Worm (Caenorhabditis elegans) whole organism, L2 larva: ENCODE data around the gene dot-1.5.

Experiments
- F13H6.1 ChIP-seq: sonication (generic microtip); optimal IDR thresholded peaks from 2 replicates; lab custom pipeline; 2016; ENCODE audit warnings: missing genetic modification characterization, missing compliant biosample characterization
- R02D3.7 ChIP-seq: fragments of 150-350 bp; optimal IDR thresholded peaks from 2 replicates; lab custom pipeline; 2014; ENCODE audit warnings: missing biosample characterization, missing genetic modification characterization
- Y55F3AM.14 ChIP-seq: fragments of 200-800 bp; sonication (Bioruptor generic); optimal IDR thresholded peaks from 2 replicates; lab custom pipeline; 2018; ENCODE audit warnings: mild to moderate bottlenecking, missing genetic modification characterization, missing compliant biosample characterization
- ZK546.5 ChIP-seq: sonication (generic microtip); optimal IDR thresholded peaks from 2 replicates; lab custom pipeline; 2017; ENCODE audit warnings: missing biosample characterization, missing genetic modification characterization
- alr-1 ChIP-seq: fragments of 150-350 bp; optimal IDR thresholded peaks from 2 replicates; lab custom pipeline; 2014; ENCODE audit warnings: missing biosample characterization, missing genetic modification characterization
- aly-2 ChIP-seq: fragments of 150-350 bp; optimal IDR thresholded peaks from 2 replicates; lab custom pipeline; 2014; ENCODE audit warnings: missing biosample characterization, missing genetic modification characterization
- ceh-16 ChIP-seq: fragments of 150-350 bp; optimal IDR thresholded peaks from 2 replicates; lab custom pipeline; 2014; ENCODE audit warnings: missing biosample characterization, missing genetic modification characterization
- ceh-82 ChIP-seq: fragments of 150-350 bp; optimal IDR thresholded peaks from 2 replicates; lab custom pipeline; 2014; ENCODE audit warnings: missing biosample characterization, missing genetic modification characterization
- crh-2 ChIP-seq: sonication (generic microtip); optimal IDR thresholded peaks from 2 replicates; lab custom pipeline; 2017; ENCODE audit warnings: missing biosample characterization, missing genetic modification characterization
- egl-27 ChIP-seq: sonication (generic microtip); optimal IDR thresholded peaks from 3 replicates; lab custom pipeline; 2017; ENCODE audit warnings: missing biosample characterization, missing genetic modification reagents, missing genetic modification characterization
- elt-1 ChIP-seq: fragments of 150-350 bp; optimal IDR thresholded peaks from 2 replicates; lab custom pipeline; 2014; ENCODE audit warnings: missing biosample characterization, missing genetic modification characterization
- elt-3 ChIP-seq: sonication (generic microtip); optimal IDR thresholded peaks from 2 replicates; lab custom pipeline; 2017; ENCODE audit warnings: missing biosample characterization, missing genetic modification characterization
- gmeb-1 ChIP-seq: fragments of 150-350 bp; optimal IDR thresholded peaks from 2 replicates; lab custom pipeline; 2014; ENCODE audit warnings: missing biosample characterization, missing genetic modification characterization
- lin-13 ChIP-seq: fragments of 150-350 bp; optimal IDR thresholded peaks from 2 replicates; lab custom pipeline; 2014; ENCODE audit warnings: missing biosample characterization, missing genetic modification reagents, missing genetic modification characterization
- lin-39 ChIP-seq: fragments of 150-350 bp; optimal IDR thresholded peaks from 2 replicates; lab custom pipeline; 2014; ENCODE audit warnings: missing biosample characterization, missing genetic modification reagents, missing genetic modification characterization
- mab-5 ChIP-seq: fragments of 150-350 bp; optimal IDR thresholded peaks from 2 replicates; lab custom pipeline; 2014; ENCODE audit warnings: missing biosample characterization, missing genetic modification characterization
- mbf-1 ChIP-seq: sonication (generic microtip); optimal IDR thresholded peaks from 2 replicates; lab custom pipeline; 2017; ENCODE audit warnings: missing biosample characterization, missing genetic modification characterization
- mdl-1 ChIP-seq, 2 experiments: fragments of 150-350 bp in 1 of 2; sonication (generic microtip) in 1 of 2; optimal IDR thresholded peaks; 2 replicates each; lab custom pipeline; 2017; ENCODE audit warnings: missing biosample characterization in 2 of 2, missing genetic modification characterization in 2 of 2
- nhr-11 ChIP-seq: fragments of 150-350 bp; optimal IDR thresholded peaks from 2 replicates; lab custom pipeline; 2014; ENCODE audit warnings: missing biosample characterization, missing genetic modification characterization
- nhr-12 ChIP-seq: fragments of 150-350 bp; optimal IDR thresholded peaks from 2 replicates; lab custom pipeline; 2014; ENCODE audit warnings: missing biosample characterization, missing genetic modification characterization
- nhr-129 ChIP-seq: fragments of 150-350 bp; optimal IDR thresholded peaks from 2 replicates; lab custom pipeline; 2014; ENCODE audit warnings: missing biosample characterization, missing genetic modification characterization
- nhr-237 ChIP-seq: fragments of 150-350 bp; optimal IDR thresholded peaks from 2 replicates; lab custom pipeline; 2014; ENCODE audit warnings: missing biosample characterization, missing genetic modification characterization
- nhr-25 ChIP-seq: fragments of 150-350 bp; sonication (generic microtip); optimal IDR thresholded peaks from 3 replicates; lab custom pipeline; 2014; ENCODE audit warnings: missing biosample characterization, missing genetic modification characterization
- nhr-6 ChIP-seq: fragments of 150-350 bp; optimal IDR thresholded peaks from 2 replicates; lab custom pipeline; 2014; ENCODE audit warnings: missing biosample characterization, missing genetic modification characterization
- nhr-77 ChIP-seq: fragments of 150-350 bp; optimal IDR thresholded peaks from 2 replicates; lab custom pipeline; 2014; ENCODE audit warnings: missing biosample characterization, missing genetic modification characterization
- peb-1 ChIP-seq: fragments of 150-350 bp; optimal IDR thresholded peaks from 2 replicates; lab custom pipeline; 2014; ENCODE audit warnings: missing biosample characterization, missing genetic modification characterization
- sem-4 ChIP-seq: fragments of 150-350 bp; optimal IDR thresholded peaks from 2 replicates; lab custom pipeline; 2014; ENCODE audit warnings: missing biosample characterization, missing genetic modification reagents, missing genetic modification characterization
- skn-1 ChIP-seq: sonication (generic microtip); optimal IDR thresholded peaks from 2 replicates; lab custom pipeline; 2017; ENCODE audit warnings: missing biosample characterization, missing genetic modification characterization
- sma-3 ChIP-seq: sonication (generic microtip); optimal IDR thresholded peaks from 2 replicates; lab custom pipeline; 2016; ENCODE audit warnings: missing genetic modification reagents, missing genetic modification characterization, missing compliant biosample characterization
- snpc-4 ChIP-seq: fragments of 150-350 bp; optimal IDR thresholded peaks from 2 replicates; lab custom pipeline; 2014; ENCODE audit warnings: missing biosample characterization, missing genetic modification characterization
- unc-55 ChIP-seq: fragments of 150-350 bp; sonication (generic microtip); optimal IDR thresholded peaks from 3 replicates; lab custom pipeline; 2014; ENCODE audit warnings: missing biosample characterization, missing genetic modification reagents, missing genetic modification characterization
- unc-62 ChIP-seq: fragments of 150-350 bp; optimal IDR thresholded peaks from 2 replicates; lab custom pipeline; 2014; ENCODE audit warnings: missing biosample characterization, missing genetic modification reagents, missing genetic modification characterization
- zag-1 ChIP-seq: fragments of 150-350 bp; optimal IDR thresholded peaks from 2 replicates; lab custom pipeline; 2014; ENCODE audit warnings: missing biosample characterization, missing genetic modification characterization
- ztf-1 ChIP-seq: fragments of 200-800 bp; sonication (Bioruptor generic); conservative IDR thresholded peaks from 2 replicates; pipeline ENCODE4 v1.3.6; 2022; ENCODE audit warnings: missing genetic modification characterization, missing compliant biosample characterization
- ztf-11 ChIP-seq: sonication (generic microtip); optimal IDR thresholded peaks from 2 replicates; lab custom pipeline; 2017; ENCODE audit warnings: missing biosample characterization, missing genetic modification characterization

Gene dot-1.5

DNA sequence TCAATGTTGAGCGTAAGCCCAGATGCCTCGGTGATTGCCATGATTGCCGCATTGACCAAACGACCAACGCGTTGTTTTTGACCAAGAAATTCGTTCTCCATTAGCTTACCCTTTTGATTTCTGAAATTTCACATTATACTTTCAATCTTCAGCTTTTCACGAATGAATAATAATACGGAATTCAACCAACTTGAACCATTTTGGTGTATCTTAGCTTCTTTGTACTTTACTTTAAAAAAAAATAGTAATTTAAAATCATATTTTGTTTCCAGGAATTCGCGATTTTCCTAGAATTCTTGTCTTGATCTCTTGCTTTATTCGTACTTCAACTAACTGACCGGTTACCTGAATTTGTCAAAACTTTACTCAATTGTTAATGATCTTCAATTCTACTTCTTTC is 6.9 kb downstream of the dot-1.5 start, which contains the start of gene ZC53.2:
Gene ZC53.2 (minus strand): TSS at position 101 of the 400 bp plus-strand sequence.
- TF ChIP-seq R02D3.7 (tag; lab: Kevin White, UChicago) (no peak), crh-2 (no peak), mbf-1 (tag; lab: Kevin White, UChicago) (no peak), sem-4 (tag; lab: Kevin White, UChicago) (no peak), gmeb-1 (tag; lab: Kevin White, UChicago) (no peak), nhr-12 (tag; lab: Kevin White, UChicago) (no peak), skn-1 (tag; lab: Kevin White, UChicago) (no peak), nhr-25 (tag; lab: Kevin White, UChicago) (no peak), nhr-129 (tag; lab: Kevin White, UChicago) (no peak), lin-39 (tag; lab: Kevin White, UChicago) (no peak), alr-1 (tag; lab: Kevin White, UChicago) (no peak), elt-3 (tag; lab: Kevin White, UChicago) (no peak), unc-62 (GFP tag; lab: Kevin White, UChicago) (no peak), ztf-1 (no peak)

ce11 chrX:1935438-1935837 is 18.2 kb downstream of the dot-1.5 start:
- TF ChIP-seq snpc-4 (tag; lab: Kevin White, UChicago) (no peak), alr-1 (tag; lab: Kevin White, UChicago) (no peak), ztf-1 (no peak), mdl-1 (tag; optimal IDR thresholded peaks at IDR 0.05; lab: Kevin White, UChicago) (no peak), ZK546.5 (tag; lab: Kevin White, UChicago) (no peak), mab-5 (tag; lab: Kevin White, UChicago) (no peak), F13H6.1 (tag; lab: Kevin White, UChicago) (no peak), peb-1 (tag; lab: Kevin White, UChicago) (no peak), nhr-12 (tag; lab: Kevin White, UChicago) (no peak), nhr-77 (no peak)

DNA sequence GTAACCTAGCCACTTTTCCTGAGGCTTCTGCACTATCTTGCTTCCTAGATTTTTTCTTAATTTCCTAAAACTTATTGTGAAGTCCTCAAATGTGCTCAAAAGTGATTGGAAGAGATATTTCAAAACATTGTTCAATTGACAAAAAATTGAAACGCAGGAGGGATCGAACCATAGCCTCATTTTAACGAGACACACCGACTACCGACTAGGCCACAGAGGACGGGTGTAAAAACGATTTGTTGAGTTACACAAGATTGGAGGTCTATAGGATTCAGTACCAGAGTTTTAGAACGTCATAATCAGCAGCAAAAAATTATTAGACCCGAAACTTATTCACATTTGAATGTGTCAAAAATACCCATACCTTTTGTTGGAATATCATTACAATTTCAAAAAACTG is 22.0 kb downstream of the dot-1.5 start:
- TF ChIP-seq lin-13 (GFP tag; lab: Kevin White, UChicago) (no peak), nhr-129 (tag; lab: Kevin White, UChicago) (peak; percentile 5)
- TF ChIP-seq, all 48 proteins: peak for 1

ce11 chrX:1939887-1940286 is 22.6 kb downstream of the dot-1.5 start, which contains the start of gene Y59E1A.4:
Gene Y59E1A.4, minus strand, starts transcription at chrX:1939987.
- TF ChIP-seq mbf-1 (tag; lab: Kevin White, UChicago) (no peak), skn-1 (tag; lab: Kevin White, UChicago) (no peak), ZK546.5 (tag; lab: Kevin White, UChicago) (no peak), snpc-4 (tag; lab: Kevin White, UChicago) (no peak), unc-55 (GFP tag; lab: Kevin White, UChicago) (no peak), zag-1 (tag; lab: Kevin White, UChicago) (no peak), gmeb-1 (tag; lab: Kevin White, UChicago) (no peak), lin-13 (GFP tag; lab: Kevin White, UChicago) (no peak), nhr-77 (no peak), alr-1 (tag; lab: Kevin White, UChicago) (no peak), nhr-11 (no peak), nhr-6 (tag; lab: Kevin White, UChicago) (no peak), nhr-129 (tag; lab: Kevin White, UChicago) (no peak), aly-2 (tag; lab: Kevin White, UChicago) (no peak), crh-2 (no peak), sem-4 (tag; lab: Kevin White, UChicago) (no peak)
- TF ChIP-seq, all 48 proteins: peak for 0

ce11 chrX:1959063-1959462 is 41.8 kb downstream of the dot-1.5 start:
- TF ChIP-seq mdl-1 (tag; optimal IDR thresholded peaks at IDR 0.05; lab: Kevin White, UChicago) (no peak), ceh-82 (no peak), sma-3 (GFP tag; lab: Kevin White, UChicago) (no peak), ztf-1 (no peak), Y55F3AM.14 (GFP tag; lab: Kevin White, UChicago) (no peak), nhr-77 (no peak), sem-4 (tag; lab: Kevin White, UChicago) (no peak), ztf-11 (no peak), gmeb-1 (tag; lab: Kevin White, UChicago) (no peak), F13H6.1 (tag; lab: Kevin White, UChicago) (no peak), snpc-4 (tag; lab: Kevin White, UChicago) (no peak), elt-1 (no peak), egl-27 (tag; lab: Kevin White, UChicago) (no peak), zag-1 (tag; lab: Kevin White, UChicago) (no peak), alr-1 (tag; lab: Kevin White, UChicago) (no peak), ceh-16 (tag; lab: Kevin White, UChicago) (no peak), nhr-237 (tag; lab: Kevin White, UChicago) (no peak)
